Worm (Caenorhabditis elegans) whole organism, L4 larva: ENCODE measurements around the gene sup-1.

Experiments used
- F26F4.8 ChIP-seq: fragments of 200-800 bp; sonication (Bioruptor generic); conservative IDR thresholded peaks from 2 replicates; pipeline ENCODE4 v1.3.6; 2022; ENCODE audit warnings: missing genetic modification characterization, missing compliant biosample characterization
- F44E2.7 ChIP-seq: fragments of 200-800 bp; sonication (Bioruptor generic); IDR thresholded peaks from 2 replicates; pipeline ENCODE4 v2.1.2; 2022; ENCODE audit warnings: missing genetic modification characterization, missing compliant biosample characterization
- T20F7.1 ChIP-seq: fragments of 200-800 bp; sonication (Bioruptor generic); optimal IDR thresholded peaks from 2 replicates; lab custom pipeline; 2018; ENCODE audit warnings: mild to moderate bottlenecking, missing genetic modification characterization, missing compliant biosample characterization
- Y105C5A.15 ChIP-seq: fragments of 200-800 bp; sonication (Bioruptor generic); IDR thresholded peaks from 2 replicates; pipeline ENCODE4 v1.3.6; 2022; ENCODE audit warnings: missing genetic modification characterization, missing compliant biosample characterization
- Y48G9A.11 ChIP-seq: fragments of 200-800 bp; sonication (Bioruptor generic); IDR thresholded peaks from 2 replicates; pipeline ENCODE4 v1.3.6; 2022; ENCODE audit warnings: missing genetic modification reagents, missing genetic modification characterization, missing compliant biosample characterization
- Y75B8A.6 ChIP-seq: fragments of 200-800 bp; sonication (Bioruptor generic); IDR thresholded peaks from 2 replicates; pipeline ENCODE4 v1.3.6; 2022; ENCODE audit warnings: missing genetic modification reagents, missing genetic modification characterization, missing compliant biosample characterization
- ama-1 ChIP-seq: fragments of 150-350 bp; optimal IDR thresholded peaks from 2 replicates; lab custom pipeline; 2014; ENCODE audit warnings: inconsistent platforms, mixed read lengths
- ceh-44 ChIP-seq: fragments of 200-800 bp; sonication (Bioruptor generic); IDR thresholded peaks from 2 replicates; pipeline ENCODE4 v1.3.6; 2022; ENCODE audit warnings: missing genetic modification reagents, missing genetic modification characterization, missing compliant biosample characterization
- cey-2 ChIP-seq: sonication (generic microtip); optimal IDR thresholded peaks from 3 replicates; lab custom pipeline; 2017; ENCODE audit warnings: missing genetic modification characterization, mild to moderate bottlenecking, missing compliant biosample characterization, antibody characterized with exemption, borderline replicate concordance; ENCODE audit not compliant: insufficient read depth
- daf-16 ChIP-seq, 3 experiments: sonication (generic microtip); optimal IDR thresholded peaks; 2 replicates each; lab custom pipeline; 2016 to 2017; ENCODE audit warnings: missing genetic modification characterization in 3 of 3, missing genetic modification reagents in 3 of 3, mild to moderate bottlenecking in 2 of 3, missing compliant biosample characterization in 2 of 3, missing biosample characterization in 1 of 3, moderate library complexity in 1 of 3
- daf-19 ChIP-seq: fragments of 200-800 bp; sonication (Bioruptor generic); conservative IDR thresholded peaks from 2 replicates; pipeline ENCODE4 v1.3.6; 2022; ENCODE audit warnings: missing genetic modification characterization, missing compliant biosample characterization
- dmd-8 ChIP-seq: fragments of 200-800 bp; sonication (Bioruptor generic); IDR thresholded peaks from 2 replicates; pipeline ENCODE4 v1.3.6; 2022; ENCODE audit warnings: missing genetic modification characterization, missing compliant biosample characterization
- dmd-9 ChIP-seq: fragments of 200-800 bp; sonication (Bioruptor generic); IDR thresholded peaks from 2 replicates; pipeline ENCODE4 v1.3.6; 2022; ENCODE audit warnings: missing genetic modification reagents, missing genetic modification characterization, missing compliant biosample characterization
- dpl-1 ChIP-seq: fragments of 150-350 bp; optimal IDR thresholded peaks from 2 replicates; lab custom pipeline; 2014; ENCODE audit warnings: missing biosample characterization, missing genetic modification reagents, missing genetic modification characterization
- egl-43 ChIP-seq: fragments of 200-800 bp; sonication (Bioruptor generic); IDR thresholded peaks from 2 replicates; pipeline ENCODE4 v1.3.6; 2022; ENCODE audit warnings: missing genetic modification reagents, missing genetic modification characterization, missing compliant biosample characterization
- hlh-30 ChIP-seq: sonication (generic microtip); optimal IDR thresholded peaks from 2 replicates; lab custom pipeline; 2017; ENCODE audit warnings: antibody characterized with exemption, mild to moderate bottlenecking, missing genetic modification characterization, missing compliant biosample characterization; ENCODE audit not compliant: insufficient read depth
- lim-7 ChIP-seq: fragments of 200-800 bp; sonication (Bioruptor generic); IDR thresholded peaks from 2 replicates; pipeline ENCODE4 v1.3.6; 2022; ENCODE audit warnings: missing genetic modification characterization, missing compliant biosample characterization
- lin-13 ChIP-seq: fragments of 150-350 bp; optimal IDR thresholded peaks from 2 replicates; lab custom pipeline; 2014; ENCODE audit warnings: missing biosample characterization, missing genetic modification reagents, missing genetic modification characterization
- lin-15B ChIP-seq: fragments of 150-350 bp; sonication (generic microtip); optimal IDR thresholded peaks from 3 replicates; lab custom pipeline; 2014; ENCODE audit warnings: missing biosample characterization, missing genetic modification characterization
- lin-29 ChIP-seq: fragments of 200-800 bp; sonication (Bioruptor generic); IDR thresholded peaks from 2 replicates; pipeline ENCODE4 v1.3.6; 2022; ENCODE audit warnings: missing genetic modification reagents, missing genetic modification characterization, missing compliant biosample characterization
- lin-38 ChIP-seq: fragments of 200-800 bp; sonication (Bioruptor generic); IDR thresholded peaks from 2 replicates; pipeline ENCODE4 v1.3.6; 2022; ENCODE audit warnings: missing genetic modification reagents, missing genetic modification characterization, missing compliant biosample characterization
- lin-39 ChIP-seq: fragments of 150-350 bp; optimal IDR thresholded peaks from 2 replicates; lab custom pipeline; 2014; ENCODE audit warnings: missing biosample characterization, missing genetic modification reagents, missing genetic modification characterization
- lir-3 ChIP-seq: sonication (generic microtip); optimal IDR thresholded peaks from 2 replicates; lab custom pipeline; 2016; ENCODE audit warnings: mild to moderate bottlenecking, missing genetic modification characterization, missing compliant biosample characterization
- mdt-29 ChIP-seq: fragments of 200-800 bp; sonication (Bioruptor generic); IDR thresholded peaks from 2 replicates; pipeline ENCODE4 v1.3.6; 2022; ENCODE audit warnings: missing genetic modification reagents, missing genetic modification characterization, missing compliant biosample characterization
- mep-1 ChIP-seq: fragments of 150-350 bp; sonication (generic microtip); optimal IDR thresholded peaks from 3 replicates; lab custom pipeline; 2014; ENCODE audit warnings: missing biosample characterization, missing genetic modification characterization
- mes-2 ChIP-seq: sonication (generic microtip); optimal IDR thresholded peaks from 2 replicates; lab custom pipeline; 2016; ENCODE audit warnings: missing genotype, mild to moderate bottlenecking, missing genetic modification characterization, missing compliant biosample characterization; ENCODE audit not compliant: poor library complexity, severe bottlenecking
- mxl-2 ChIP-seq: fragments of 200-800 bp; sonication (Bioruptor generic); conservative IDR thresholded peaks from 2 replicates; pipeline ENCODE4 v1.3.6; 2022; ENCODE audit warnings: missing genetic modification reagents, missing genetic modification characterization, missing compliant biosample characterization
- mxl-3 ChIP-seq: fragments of 200-800 bp; sonication (Bioruptor generic); optimal IDR thresholded peaks from 2 replicates; lab custom pipeline; 2018; ENCODE audit warnings: mild to moderate bottlenecking, missing genetic modification characterization, missing compliant biosample characterization
- nhr-102 ChIP-seq: sonication (generic microtip); optimal IDR thresholded peaks from 2 replicates; lab custom pipeline; 2016; ENCODE audit warnings: mild to moderate bottlenecking, missing genetic modification characterization, moderate library complexity, missing compliant biosample characterization
- nhr-237 ChIP-seq: sonication (generic microtip); optimal IDR thresholded peaks from 2 replicates; lab custom pipeline; 2017; ENCODE audit warnings: missing biosample characterization, missing genetic modification characterization
- nhr-28 ChIP-seq: fragments of 150-350 bp; optimal IDR thresholded peaks from 2 replicates; lab custom pipeline; 2014; ENCODE audit warnings: missing biosample characterization, missing genetic modification characterization
- nhr-41 ChIP-seq: fragments of 200-800 bp; sonication (Bioruptor generic); IDR thresholded peaks from 2 replicates; pipeline ENCODE4 v1.3.6; 2022; ENCODE audit warnings: missing genetic modification reagents, missing genetic modification characterization, missing compliant biosample characterization
- nhr-48 ChIP-seq: sonication (generic microtip); optimal IDR thresholded peaks from 2 replicates; lab custom pipeline; 2016; ENCODE audit warnings: mild to moderate bottlenecking, missing genetic modification characterization, missing compliant biosample characterization
- nhr-6 ChIP-seq: fragments of 150-350 bp; optimal IDR thresholded peaks from 2 replicates; lab custom pipeline; 2014; ENCODE audit warnings: missing biosample characterization, missing genetic modification characterization
- pha-4 ChIP-seq, 2 experiments: fragments of 150-350 bp in 1 of 2; fragments of 200-800 bp in 1 of 2; sonication (Bioruptor generic) in 1 of 2; IDR thresholded peaks in 1 of 2; optimal IDR thresholded peaks in 1 of 2; 2 replicates each; pipeline versions ENCODE4 v1.3.6 to Lab custom; 2014 to 2022; ENCODE audit warnings: missing genetic modification characterization in 2 of 2, missing genetic modification reagents in 2 of 2, missing biosample characterization in 1 of 2, missing compliant biosample characterization in 1 of 2
- saeg-2 ChIP-seq: fragments of 200-800 bp; sonication (Bioruptor generic); IDR thresholded peaks from 2 replicates; pipeline ENCODE4 v1.3.6; 2022; ENCODE audit warnings: missing genetic modification reagents, missing genetic modification characterization, missing compliant biosample characterization
- set-16 ChIP-seq: fragments of 200-800 bp; sonication (Bioruptor generic); IDR thresholded peaks from 2 replicates; pipeline ENCODE4 v1.3.6; 2022; ENCODE audit warnings: missing genetic modification reagents, missing genetic modification characterization, missing compliant biosample characterization
- skn-1 ChIP-seq: fragments of 150-350 bp; optimal IDR thresholded peaks from 2 replicates; lab custom pipeline; 2014; ENCODE audit warnings: missing biosample characterization, missing genetic modification characterization
- spr-3 ChIP-seq: fragments of 200-800 bp; sonication (Bioruptor generic); optimal IDR thresholded peaks from 2 replicates; lab custom pipeline; 2018; ENCODE audit warnings: mild to moderate bottlenecking, missing genetic modification characterization, missing compliant biosample characterization
- unc-39 ChIP-seq: sonication (generic microtip); optimal IDR thresholded peaks from 2 replicates; lab custom pipeline; 2017; ENCODE audit warnings: missing biosample characterization, missing genetic modification characterization
- unc-62 ChIP-seq, 3 experiments: fragments of 150-350 bp in 1 of 3; sonication (generic microtip); optimal IDR thresholded peaks in 2 of 3; peaks in 1 of 3; 1 replicate in 1 of 3; 2 replicates in 2 of 3; lab custom pipeline; 2014 to 2017; ENCODE audit warnings: missing biosample characterization in 3 of 3, missing genetic modification characterization in 3 of 3, missing genetic modification reagents in 3 of 3, missing genotype in 1 of 3
- zfp-2 ChIP-seq: sonication (generic microtip); optimal IDR thresholded peaks from 2 replicates; lab custom pipeline; 2016; ENCODE audit warnings: mild to moderate bottlenecking, missing genetic modification characterization, missing compliant biosample characterization
- zfp-3 ChIP-seq: fragments of 200-800 bp; sonication (Bioruptor generic); conservative IDR thresholded peaks from 2 replicates; pipeline ENCODE4 v1.3.6; 2022; ENCODE audit warnings: missing genetic modification reagents, missing genetic modification characterization, missing compliant biosample characterization
- zip-2 ChIP-seq: fragments of 150-350 bp; optimal IDR thresholded peaks from 2 replicates; lab custom pipeline; 2014; ENCODE audit warnings: missing biosample characterization, missing genetic modification characterization

sup-1 gene

ce11 chrIII:11719400-11719875 lies 18.0 kb downstream of the sup-1 start, which contains the start of the genes elb-1 and Y41C4A.11 (continued):
- TF ChIP-seq ceh-44 (GFP tag; lab: Robert Waterston, UW) = no peak
- TF ChIP-seq unc-39 (tag; lab: Kevin White, UChicago) = no peak
- no peak for TF ChIP-seq lir-3
- TF ChIP-seq lin-39 (tag; lab: Kevin White, UChicago) = no peak
- no peak for TF ChIP-seq skn-1 (tag; lab: Kevin White, UChicago)
- peak; percentile 47 for TF ChIP-seq mep-1 (tag; lab: Kevin White, UChicago)
- TF ChIP-seq Y48G9A.11 (GFP tag; lab: Robert Waterston, UW) = no peak
- peak; percentile 34 for TF ChIP-seq lin-13 (GFP tag; lab: Kevin White, UChicago)
- no peak for TF ChIP-seq pha-4 (GFP tag; IDR thresholded peaks at IDR 0.05; lab: Robert Waterston, UW)
- TF ChIP-seq pha-4 (tag; optimal IDR thresholded peaks at IDR 0.05; lab: Kevin White, UChicago) = peak; percentile 88
- TF ChIP-seq dmd-8 (GFP tag; lab: Robert Waterston, UW) = no peak
- TF ChIP-seq F26F4.8 = no peak
- no peak for TF ChIP-seq Y105C5A.15
- peak; percentile 69 for TF ChIP-seq mes-2
- no peak for TF ChIP-seq mxl-3 (GFP tag; lab: Kevin White, UChicago)
- TF ChIP-seq set-16 = no peak
- no peak for TF ChIP-seq unc-62 (GFP tag; optimal IDR thresholded peaks at IDR 0.05 in 1 of 2; lab: Kevin White, UChicago)
- TF ChIP-seq unc-62 (tag; optimal IDR thresholded peaks at IDR 0.05; lab: Kevin White, UChicago) = no peak
- no peak for TF ChIP-seq zip-2 (tag; lab: Kevin White, UChicago)
- TF ChIP-seq mxl-2 (GFP tag; lab: Robert Waterston, UW) = no peak
- TF ChIP-seq lin-38 (GFP tag; lab: Robert Waterston, UW) = peak; percentile 97
- no peak for TF ChIP-seq spr-3 (GFP tag; lab: Kevin White, UChicago)
- TF ChIP-seq egl-43 (GFP tag; lab: Robert Waterston, UW) = no peak
- TF ChIP-seq Y75B8A.6 (GFP tag; lab: Robert Waterston, UW) = no peak
- no peak for TF ChIP-seq daf-19 (GFP tag; lab: Robert Waterston, UW)
- TF ChIP-seq nhr-41 (GFP tag; lab: Robert Waterston, UW) = no peak
- TF ChIP-seq nhr-237 (tag; lab: Kevin White, UChicago) = no peak
- peak; percentile 96 for TF ChIP-seq dpl-1 (GFP tag; lab: Kevin White, UChicago)
- TF ChIP-seq mdt-29 (GFP tag; lab: Robert Waterston, UW) = no peak
- no peak for TF ChIP-seq dmd-9 (GFP tag; lab: Robert Waterston, UW)
- no peak for TF ChIP-seq lin-29 (GFP tag; lab: Robert Waterston, UW)
- TF ChIP-seq hlh-30 = peak; percentile 69
- TF ChIP-seq zfp-3 (GFP tag; lab: Robert Waterston, UW) = no peak
- no peak for TF ChIP-seq lim-7
- no peak for TF ChIP-seq nhr-48
- peak; percentile 29 for TF ChIP-seq nhr-6
- TF ChIP-seq nhr-102 (tag; lab: Kevin White, UChicago) = peak; percentile 50
- TF ChIP-seq zfp-2 = no peak
- no peak for TF ChIP-seq lin-15B (tag; lab: Kevin White, UChicago)
- TF ChIP-seq nhr-28 (tag; lab: Kevin White, UChicago) = peak; percentile 43
- no peak for TF ChIP-seq saeg-2 (GFP tag; lab: Robert Waterston, UW)
- TF ChIP-seq T20F7.1 (GFP tag; lab: Kevin White, UChicago) = no peak

ce11 chrIII:11718548-11718947 lies 18.9 kb downstream of the sup-1 start, which contains the start of gene Y41C4A.9:
Y41C4A.9 (minus strand) TSS chrIII:11718645.
- TF ChIP-seq cey-2 (tag; lab: Kevin White, UChicago) = no peak
- TF ChIP-seq nhr-28 (tag; lab: Kevin White, UChicago) = no peak
- TF ChIP-seq F44E2.7 (GFP tag; lab: Robert Waterston, UW) = no peak
- peak; percentile 57 for TF ChIP-seq mes-2
- TF ChIP-seq daf-16 (GFP tag; optimal IDR thresholded peaks at IDR 0.05; lab: Kevin White, UChicago) = no peak
- TF ChIP-seq daf-16 (tag; optimal IDR thresholded peaks at IDR 0.05; lab: Kevin White, UChicago) = peak; percentile 11
- peak; percentile 68 for TF ChIP-seq lin-38 (GFP tag; lab: Robert Waterston, UW)
- no peak for TF ChIP-seq skn-1 (tag; lab: Kevin White, UChicago)
- TF ChIP-seq ama-1 = peak; percentile 4
